Worm (Caenorhabditis elegans) whole organism, late embryonic: ENCODE measurements around the gene F08F8.7.

Experiments
- dmd-4 ChIP-seq: sonication (generic microtip); optimal IDR thresholded peaks from 2 replicates; lab custom pipeline; 2016; ENCODE audit warnings: borderline replicate concordance, missing genetic modification characterization, missing compliant biosample characterization
- pha-4 ChIP-seq: fragments of 150-350 bp; optimal IDR thresholded peaks from 2 replicates; lab custom pipeline; 2018; ENCODE audit warnings: missing biosample characterization, missing genetic modification reagents, missing genetic modification characterization

DNA sequence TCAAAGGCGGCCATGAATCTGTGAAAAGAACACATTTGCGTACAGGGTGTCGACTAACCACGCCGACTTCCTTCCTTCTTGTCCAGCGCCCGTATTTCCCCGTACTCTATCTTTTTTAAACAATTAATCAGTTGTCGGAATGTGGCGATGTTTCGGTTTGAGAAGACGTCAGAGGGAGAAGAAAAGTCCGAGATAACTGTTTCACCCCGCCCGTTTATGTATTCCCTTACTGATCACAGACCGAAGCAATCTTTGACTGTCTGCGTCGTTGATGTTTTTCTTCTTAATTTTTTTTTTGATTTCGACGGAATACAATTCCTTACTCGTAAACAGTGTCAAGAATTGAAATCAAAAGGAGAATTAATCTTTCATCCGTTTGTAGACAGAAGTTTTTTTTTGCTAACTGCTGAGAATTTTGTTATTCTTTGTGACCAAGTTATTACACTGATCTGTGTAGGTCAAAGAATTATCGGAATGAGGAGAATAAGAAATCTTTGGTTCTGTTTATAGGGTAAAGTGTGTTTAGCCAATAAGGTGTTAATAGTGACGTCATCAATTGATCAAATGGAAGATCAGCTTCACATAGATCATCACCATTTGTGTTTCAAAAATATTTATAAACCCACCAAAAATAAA lies 49.8 kb downstream of the F08F8.7 start:
- TF ChIP-seq dmd-4 (tag; lab: Kevin White, UChicago), result no peak
- TF ChIP-seq pha-4 (tag; lab: Kevin White, UChicago), result no peak
